Worm (Caenorhabditis elegans) whole organism, young adult: ENCODE results near the gene F08F8.6.

Source experiments
- B0261.1 ChIP-seq: sonication (generic microtip); optimal IDR thresholded peaks from 2 replicates; lab custom pipeline; 2016; ENCODE audit warnings: mild to moderate bottlenecking, missing genetic modification characterization, moderate library complexity, missing compliant biosample characterization
- B0336.3 ChIP-seq: fragments of 200-800 bp; sonication (Bioruptor generic); IDR thresholded peaks from 2 replicates; pipeline ENCODE4 v1.3.6; 2022; ENCODE audit warnings: missing genetic modification characterization, missing compliant biosample characterization
- F22D6.2 ChIP-seq: sonication (generic microtip); optimal IDR thresholded peaks from 2 replicates; lab custom pipeline; 2016; ENCODE audit warnings: mild to moderate bottlenecking, missing genetic modification characterization, missing compliant biosample characterization
- F23B12.7 ChIP-seq: sonication (generic microtip); optimal IDR thresholded peaks from 2 replicates; lab custom pipeline; 2017; ENCODE audit warnings: missing genetic modification characterization, mild to moderate bottlenecking, missing compliant biosample characterization, antibody characterized with exemption, moderate library complexity; ENCODE audit not compliant: insufficient read depth
- F57A8.1 ChIP-seq: fragments of 200-800 bp; sonication (Bioruptor generic); optimal IDR thresholded peaks from 2 replicates; lab custom pipeline; 2018; ENCODE audit warnings: mild to moderate bottlenecking, missing genetic modification characterization, moderate library complexity, missing compliant biosample characterization
- Y56A3A.18 ChIP-seq: fragments of 200-800 bp; sonication (Bioruptor generic); IDR thresholded peaks from 2 replicates; pipeline ENCODE4 v1.3.6; 2022; ENCODE audit warnings: missing genetic modification reagents, missing genetic modification characterization, missing compliant biosample characterization
- Y67H2A.10 ChIP-seq: fragments of 200-800 bp; sonication (Bioruptor generic); conservative IDR thresholded peaks from 2 replicates; pipeline ENCODE4 v1.3.6; 2022; ENCODE audit warnings: missing genetic modification reagents, missing genetic modification characterization, missing compliant biosample characterization
- akir-1 ChIP-seq: fragments of 200-800 bp; sonication (Bioruptor generic); optimal IDR thresholded peaks from 2 replicates; lab custom pipeline; 2018; ENCODE audit warnings: mild to moderate bottlenecking, missing genetic modification characterization, moderate library complexity, missing compliant biosample characterization
- atf-7 ChIP-seq: sonication (generic microtip); optimal IDR thresholded peaks from 2 replicates; lab custom pipeline; 2017; ENCODE audit warnings: mild to moderate bottlenecking, missing genetic modification characterization, missing compliant biosample characterization
- cebp-1 ChIP-seq, 2 experiments: fragments of 200-800 bp in 1 of 2; sonication (Bioruptor generic) in 1 of 2; sonication (generic microtip) in 1 of 2; IDR thresholded peaks in 1 of 2; optimal IDR thresholded peaks in 1 of 2; 2 replicates each; pipeline versions ENCODE4 v1.3.6 to Lab custom; 2017 to 2022; ENCODE audit warnings: missing compliant biosample characterization in 2 of 2, missing genetic modification characterization in 2 of 2, mild to moderate bottlenecking in 1 of 2, missing genetic modification reagents in 1 of 2, moderate library complexity in 1 of 2
- ceh-100 ChIP-seq: fragments of 200-800 bp; sonication (Bioruptor generic); IDR thresholded peaks from 2 replicates; pipeline ENCODE4 v1.3.6; 2022; ENCODE audit warnings: missing genetic modification reagents, missing genetic modification characterization, missing compliant biosample characterization
- ceh-58 ChIP-seq: fragments of 200-800 bp; sonication (Bioruptor generic); IDR thresholded peaks from 2 replicates; pipeline ENCODE4 v1.3.6; 2022; ENCODE audit warnings: missing genetic modification characterization, missing compliant biosample characterization
- chd-7 ChIP-seq: sonication (generic microtip); optimal IDR thresholded peaks from 2 replicates; lab custom pipeline; 2016; ENCODE audit warnings: mild to moderate bottlenecking, missing genetic modification characterization, moderate library complexity, missing compliant biosample characterization
- die-1 ChIP-seq: sonication (generic microtip); optimal IDR thresholded peaks from 2 replicates; lab custom pipeline; 2016; ENCODE audit warnings: missing genotype, mild to moderate bottlenecking, missing genetic modification characterization, missing compliant biosample characterization
- dox-1 ChIP-seq: fragments of 200-800 bp; sonication (Bioruptor generic); IDR thresholded peaks from 2 replicates; pipeline ENCODE4 v1.3.6; 2022; ENCODE audit warnings: missing genetic modification reagents, missing genetic modification characterization, missing compliant biosample characterization
- dpl-1 ChIP-seq: fragments of 150-350 bp; optimal IDR thresholded peaks from 2 replicates; lab custom pipeline; 2014; ENCODE audit warnings: missing biosample characterization, missing genetic modification reagents, missing genetic modification characterization
- egl-18 ChIP-seq: fragments of 200-800 bp; sonication (Bioruptor generic); IDR thresholded peaks from 2 replicates; pipeline ENCODE4 v1.3.6; 2022; ENCODE audit warnings: missing genetic modification reagents, missing genetic modification characterization, missing compliant biosample characterization
- ekl-4 ChIP-seq: fragments of 200-800 bp; sonication (Bioruptor generic); IDR thresholded peaks from 2 replicates; pipeline ENCODE4 v1.3.6; 2022; ENCODE audit warnings: missing genetic modification reagents, missing genetic modification characterization, missing compliant biosample characterization
- gei-17 ChIP-seq: fragments of 200-800 bp; sonication (Bioruptor generic); optimal IDR thresholded peaks from 2 replicates; lab custom pipeline; 2018; ENCODE audit warnings: mild to moderate bottlenecking, missing genetic modification characterization, missing compliant biosample characterization
- hlh-26 ChIP-seq: fragments of 200-800 bp; sonication (Bioruptor generic); conservative IDR thresholded peaks from 2 replicates; pipeline ENCODE4 v1.3.6; 2022; ENCODE audit warnings: missing genetic modification reagents, missing genetic modification characterization, missing compliant biosample characterization
- hmg-1.2 ChIP-seq: fragments of 200-800 bp; sonication (Bioruptor generic); IDR thresholded peaks from 2 replicates; pipeline ENCODE4 v1.3.6; 2022; ENCODE audit warnings: missing genetic modification reagents, missing genetic modification characterization, missing compliant biosample characterization
- hrde-1 ChIP-seq: sonication (generic microtip); optimal IDR thresholded peaks from 2 replicates; lab custom pipeline; 2016; ENCODE audit warnings: missing genetic modification characterization, mild to moderate bottlenecking, missing compliant biosample characterization, moderate library complexity, missing genotype, missing genetic modification reagents, borderline replicate concordance
- let-607 ChIP-seq, 2 experiments: fragments of 200-800 bp in 1 of 2; sonication (Bioruptor generic) in 1 of 2; sonication (generic microtip) in 1 of 2; optimal IDR thresholded peaks; 2 replicates each; lab custom pipeline; 2016 to 2018; ENCODE audit warnings: mild to moderate bottlenecking in 2 of 2, missing compliant biosample characterization in 2 of 2, missing genetic modification characterization in 2 of 2, moderate library complexity in 2 of 2, missing genotype in 1 of 2
- lin-26 ChIP-seq: fragments of 200-800 bp; sonication (Bioruptor generic); IDR thresholded peaks from 2 replicates; pipeline ENCODE4 v1.3.6; 2022; ENCODE audit warnings: missing genetic modification reagents, missing genetic modification characterization, missing compliant biosample characterization
- lin-35 ChIP-seq, 3 experiments: fragments of 150-350 bp in 2 of 3; sonication (generic microtip) in 1 of 3; optimal IDR thresholded peaks; 2 replicates each; lab custom pipeline; 2014 to 2018; ENCODE audit warnings: missing biosample characterization in 3 of 3, missing genetic modification characterization in 3 of 3, missing genetic modification reagents in 3 of 3
- lin-40 ChIP-seq: sonication (generic microtip); optimal IDR thresholded peaks from 2 replicates; lab custom pipeline; 2016; ENCODE audit warnings: missing genetic modification characterization, mild to moderate bottlenecking, missing compliant biosample characterization, missing genotype, missing genetic modification reagents
- madf-6 ChIP-seq: fragments of 200-800 bp; sonication (Bioruptor generic); IDR thresholded peaks from 2 replicates; pipeline ENCODE4 v1.3.6; 2022; ENCODE audit warnings: missing genetic modification reagents, missing genetic modification characterization, missing compliant biosample characterization
- mcd-1 ChIP-seq: fragments of 200-800 bp; sonication (Bioruptor generic); IDR thresholded peaks from 2 replicates; pipeline ENCODE4 v1.3.6; 2022; ENCODE audit warnings: missing genetic modification reagents, missing genetic modification characterization, missing compliant biosample characterization
- mxl-1 ChIP-seq: sonication (generic microtip); optimal IDR thresholded peaks from 2 replicates; lab custom pipeline; 2016; ENCODE audit warnings: missing genetic modification characterization, missing compliant biosample characterization
- nfyb-1 ChIP-seq: fragments of 200-800 bp; sonication (Bioruptor generic); IDR thresholded peaks from 2 replicates; pipeline ENCODE4 v1.3.6; 2022; ENCODE audit warnings: missing genetic modification reagents, missing genetic modification characterization, missing compliant biosample characterization
- nhr-179 ChIP-seq: sonication (generic microtip); optimal IDR thresholded peaks from 2 replicates; lab custom pipeline; 2016; ENCODE audit warnings: mild to moderate bottlenecking, missing genetic modification characterization, missing compliant biosample characterization
- nhr-27 ChIP-seq: fragments of 200-800 bp; sonication (Bioruptor generic); optimal IDR thresholded peaks from 2 replicates; lab custom pipeline; 2018; ENCODE audit warnings: mild to moderate bottlenecking, missing genetic modification characterization, moderate library complexity, missing compliant biosample characterization
- nhr-80 ChIP-seq: sonication (generic microtip); optimal IDR thresholded peaks from 2 replicates; lab custom pipeline; 2016; ENCODE audit warnings: missing genetic modification characterization, missing compliant biosample characterization
- nhr-90 ChIP-seq: sonication (generic microtip); optimal IDR thresholded peaks from 2 replicates; lab custom pipeline; 2016; ENCODE audit warnings: missing genotype, mild to moderate bottlenecking, missing genetic modification characterization, missing compliant biosample characterization
- pbrm-1 ChIP-seq: fragments of 200-800 bp; sonication (Bioruptor generic); IDR thresholded peaks from 2 replicates; pipeline ENCODE4 v1.3.6; 2022; ENCODE audit warnings: missing genetic modification reagents, missing genetic modification characterization, missing compliant biosample characterization
- rec-8 ChIP-seq, 2 experiments: sonication (generic microtip); optimal IDR thresholded peaks; 2 replicates each; lab custom pipeline; 2016; ENCODE audit warnings: mild to moderate bottlenecking in 2 of 2, missing genetic modification characterization in 2 of 2, missing genetic modification reagents in 2 of 2, missing genotype in 2 of 2, missing biosample characterization in 1 of 2, missing compliant biosample characterization in 1 of 2, moderate library complexity in 1 of 2
- repo-1 ChIP-seq: sonication (generic microtip); optimal IDR thresholded peaks from 2 replicates; lab custom pipeline; 2017; ENCODE audit warnings: mild to moderate bottlenecking, missing genetic modification characterization, missing compliant biosample characterization
- tbp1 ChIP-seq: fragments of 200-800 bp; sonication (Bioruptor generic); optimal IDR thresholded peaks from 2 replicates; lab custom pipeline; 2018; ENCODE audit warnings: mild to moderate bottlenecking, missing genetic modification characterization, missing compliant biosample characterization
- tbx-9 ChIP-seq: sonication (generic microtip); optimal IDR thresholded peaks from 2 replicates; lab custom pipeline; 2016; ENCODE audit warnings: borderline replicate concordance, missing genetic modification characterization, inconsistent platforms, missing compliant biosample characterization
- unc-62 ChIP-seq: fragments of 150-350 bp; optimal IDR thresholded peaks from 2 replicates; lab custom pipeline; 2014; ENCODE audit warnings: missing biosample characterization, missing genetic modification reagents, missing genetic modification characterization
- zfh-2 ChIP-seq: fragments of 200-800 bp; sonication (Bioruptor generic); conservative IDR thresholded peaks from 2 replicates; pipeline ENCODE4 v1.3.6; 2022; ENCODE audit warnings: missing genetic modification reagents, missing genetic modification characterization, missing compliant biosample characterization
- zim-3 ChIP-seq: sonication (generic microtip); optimal IDR thresholded peaks from 2 replicates; lab custom pipeline; 2017; ENCODE audit warnings: mild to moderate bottlenecking, missing genetic modification characterization, moderate library complexity, missing compliant biosample characterization
- ztf-18 ChIP-seq: sonication (generic microtip); optimal IDR thresholded peaks from 2 replicates; lab custom pipeline; 2016; ENCODE audit warnings: missing genotype, mild to moderate bottlenecking, missing genetic modification characterization, missing compliant biosample characterization
- ztf-28 ChIP-seq: fragments of 200-800 bp; sonication (Bioruptor generic); IDR thresholded peaks from 2 replicates; pipeline ENCODE4 v1.3.6; 2022; ENCODE audit warnings: missing genetic modification reagents, missing genetic modification characterization, missing compliant biosample characterization
- ztf-6 ChIP-seq: fragments of 200-800 bp; sonication (Bioruptor generic); IDR thresholded peaks from 2 replicates; pipeline ENCODE4 v1.3.6; 2022; ENCODE audit warnings: missing genetic modification reagents, missing genetic modification characterization, missing compliant biosample characterization

Gene F08F8.6

DNA sequence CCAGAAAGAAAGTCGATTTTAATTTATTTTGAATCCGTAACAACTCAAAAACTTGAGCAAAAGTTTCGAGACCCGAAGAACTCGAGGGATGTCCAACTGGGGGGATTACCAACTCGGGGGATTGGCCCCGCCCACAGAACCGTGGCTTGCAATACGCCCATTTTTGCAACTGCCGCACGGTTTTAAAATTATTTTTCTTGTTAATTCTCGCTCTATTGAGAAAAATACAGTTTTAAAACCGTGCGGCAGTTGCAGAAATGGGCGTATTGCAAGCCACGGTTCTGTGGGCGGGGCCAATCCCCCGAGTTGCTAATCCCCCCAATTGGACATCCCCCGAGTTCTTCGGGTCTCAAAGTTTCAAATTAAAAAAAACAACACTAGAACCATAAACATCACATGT lies 43.0 kb downstream of the F08F8.6 start:
- TF ChIP-seq tbp1 (GFP tag; lab: Kevin White, UChicago) (peak; percentile 37), ceh-100 (GFP tag; lab: Robert Waterston, UW) (0 out of 2 replicates have a peak, but pooled peaks have one; percentile 23), mcd-1 (peak; percentile 64)

DNA sequence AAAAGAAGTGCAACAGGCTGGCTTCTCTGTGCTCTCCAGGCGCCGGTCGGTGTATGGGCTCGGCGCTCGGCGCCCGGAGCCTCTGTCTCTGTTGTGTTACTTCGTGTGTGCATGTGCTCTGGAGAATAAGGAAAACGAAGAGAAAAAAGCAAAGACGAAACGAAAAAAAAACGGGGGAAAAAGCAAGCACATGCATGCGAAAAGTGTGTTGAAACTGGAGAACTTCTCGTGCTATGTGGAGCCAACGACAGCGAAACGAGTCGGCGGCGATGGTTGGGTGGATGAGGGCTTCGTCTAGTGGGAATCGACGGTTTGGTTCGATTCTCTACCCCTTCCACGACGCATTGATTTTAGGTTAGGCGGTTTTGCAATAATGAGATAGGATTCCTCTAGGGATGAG lies 43.9 kb downstream of the F08F8.6 start:
- TF ChIP-seq unc-62 (GFP tag; lab: Kevin White, UChicago) (no peak), B0261.1 (tag; lab: Kevin White, UChicago) (peak; percentile 67), hlh-26 (GFP tag; lab: Robert Waterston, UW) (no peak), madf-6 (GFP tag; lab: Robert Waterston, UW) (0 out of 2 replicates have a peak, but pooled peaks have one; percentile 14), zfh-2 (peak; percentile 95), cebp-1 (GFP tag; IDR thresholded peaks at IDR 0.05; lab: Robert Waterston, UW) (no peak), cebp-1 (tag; optimal IDR thresholded peaks at IDR 0.05; lab: Kevin White, UChicago) (peak; percentile 81), atf-7 (peak; percentile 39), repo-1 (tag; lab: Kevin White, UChicago) (peak; percentile 86), pbrm-1 (GFP tag; lab: Robert Waterston, UW) (no peak), zim-3 (tag; lab: Kevin White, UChicago) (peak; percentile 29), B0336.3 (GFP tag; lab: Robert Waterston, UW) (peak; percentile 64; the same call in 1 of the 2 replicates), lin-40 (tag; lab: Kevin White, UChicago) (peak; percentile 64), mxl-1 (tag; lab: Kevin White, UChicago) (no peak), nfyb-1 (0 out of 2 replicates have a peak, but pooled peaks have one; percentile 28), egl-18 (no peak), nhr-80 (peak; percentile 77), nhr-179 (tag; lab: Kevin White, UChicago) (no peak), tbx-9 (tag; lab: Kevin White, UChicago) (no peak), Y56A3A.18 (peak; percentile 68; the same call in 1 of the 2 replicates), dox-1 (GFP tag; lab: Robert Waterston, UW) (peak; percentile 73), ztf-6 (GFP tag; lab: Robert Waterston, UW) (no peak), nhr-27 (tag; lab: Kevin White, UChicago) (no peak), akir-1 (GFP tag; lab: Kevin White, UChicago) (no peak), F23B12.7 (tag; lab: Kevin White, UChicago) (peak; percentile 8), ceh-58 (no peak), Y67H2A.10 (GFP tag; lab: Robert Waterston, UW) (no peak), lin-35 (GFP tag; optimal IDR thresholded peaks at IDR 0.05; lab: Kevin White, UChicago) (peak in 1 of 3 experiments; percentile 51), dpl-1 (no peak), F22D6.2 (peak; percentile 44), chd-7 (tag; lab: Kevin White, UChicago) (peak; percentile 8), hrde-1 (no peak), gei-17 (GFP tag; lab: Kevin White, UChicago) (peak; percentile 16), rec-8 (tag; optimal IDR thresholded peaks at IDR 0.05; lab: Kevin White, UChicago) (peak in 1 of 2 experiments; percentile 21), hmg-1.2 (GFP tag; lab: Robert Waterston, UW) (peak; percentile 59), die-1 (tag; lab: Kevin White, UChicago) (peak; percentile 35), lin-26 (GFP tag; lab: Robert Waterston, UW) (0 out of 2 replicates have a peak, but pooled peaks have one; percentile 36), nhr-90 (tag; lab: Kevin White, UChicago) (peak; percentile 2), ztf-28 (GFP tag; lab: Robert Waterston, UW) (no peak), let-607 (tag; optimal IDR thresholded peaks at IDR 0.05; lab: Kevin White, UChicago) (peak in 1 of 2 experiments; percentile 3), ztf-18 (tag; lab: Kevin White, UChicago) (peak; percentile 50), ekl-4 (GFP tag; lab: Robert Waterston, UW) (peak; percentile 33; the same call in 1 of the 2 replicates), mcd-1 (no peak), F57A8.1 (GFP tag; lab: Kevin White, UChicago) (no peak)
